Worm (Caenorhabditis elegans): ENCODE results near the gene W05B10.3.

Gene W05B10.3

ce11 chrV:12636248-12636647 is 25.3 kb downstream of the W05B10.3 start (continued):
- TF ChIP-seq aly-2 (tag; optimal IDR thresholded peaks at IDR 0.05), result no peak
- TF ChIP-seq aha-1 (tag), result peak; percentile 32
- no peak for TF ChIP-seq nhr-237 (tag; optimal IDR thresholded peaks at IDR 0.05)
- TF ChIP-seq ztf-11 (tag; optimal IDR thresholded peaks at IDR 0.05), result no peak
- no peak for TF ChIP-seq zfp-2 (tag; optimal IDR thresholded peaks at IDR 0.05)
- no peak for TF ChIP-seq egl-43 (GFP tag; IDR thresholded peaks at IDR 0.05)
- TF ChIP-seq nhr-76 (tag; optimal IDR thresholded peaks at IDR 0.05), result no peak
- TF ChIP-seq ceh-62 (tag; optimal IDR thresholded peaks at IDR 0.05), result no peak
- no peak for TF ChIP-seq lin-15B (tag; optimal IDR thresholded peaks at IDR 0.05)
- no peak for TF ChIP-seq attf-4 (tag; optimal IDR thresholded peaks at IDR 0.05)
- TF ChIP-seq tra-1 (GFP tag; IDR thresholded peaks at IDR 0.05), result 0 out of 2 replicates have a peak, but pooled peaks have one; percentile 43
- TF ChIP-seq Y105C5A.15 (GFP tag; IDR thresholded peaks at IDR 0.05), result no peak
- TF ChIP-seq T20F7.1 (GFP tag; optimal IDR thresholded peaks at IDR 0.05), result no peak
- TF ChIP-seq daf-12 (tag; optimal IDR thresholded peaks at IDR 0.05), result no peak
- no peak for TF ChIP-seq ceh-32 (tag; optimal IDR thresholded peaks at IDR 0.05; ENCODE audit: poor library complexity)
- TF ChIP-seq spr-1 (tag; optimal IDR thresholded peaks at IDR 0.05), result no peak
- no peak for TF ChIP-seq T26A8.4 (GFP tag; IDR thresholded peaks at IDR 0.05)
- TF ChIP-seq mdl-1 (tag; optimal IDR thresholded peaks at IDR 0.05), result peak in 1 of 2 experiments; percentile 20
- TF ChIP-seq saeg-2 (GFP tag; IDR thresholded peaks at IDR 0.05), result no peak
- no peak for TF ChIP-seq unc-39 (tag; optimal IDR thresholded peaks at IDR 0.05)
- no peak for TF ChIP-seq D1046.2 (GFP tag; IDR thresholded peaks at IDR 0.05)
- no peak for TF ChIP-seq rbr-2 (tag; optimal IDR thresholded peaks at IDR 0.05)
- TF ChIP-seq arid-1 (GFP tag; conservative IDR thresholded peaks at IDR 0.05), result no peak
- TF ChIP-seq tag-97 (GFP tag; IDR thresholded peaks at IDR 0.05), result no peak

- TF ChIP-seq hlh-11 (tag; optimal IDR thresholded peaks at IDR 0.05), result peak; percentile 38
- TF ChIP-seq nhr-28 (tag; optimal IDR thresholded peaks at IDR 0.05), result peak; percentile 86
- peak; percentile 76 for TF ChIP-seq nhr-77 (tag; optimal IDR thresholded peaks at IDR 0.05)
- peak; percentile 51 for TF ChIP-seq dmd-6 (GFP tag; IDR thresholded peaks at IDR 0.05)
- TF ChIP-seq dve-1 (tag; optimal IDR thresholded peaks at IDR 0.05; ENCODE audit: insufficient read depth), result peak; percentile 87
- TF ChIP-seq mdl-1 (tag; optimal IDR thresholded peaks at IDR 0.05), result peak; percentile 58 to 85
- TF ChIP-seq php-3 (GFP tag; IDR thresholded peaks at IDR 0.05), result peak; percentile 50; the same call in 1 of the 2 replicates
- TF ChIP-seq mxl-2 (GFP tag; conservative IDR thresholded peaks at IDR 0.05), result no peak
- peak; percentile 30 for TF ChIP-seq aha-1 (tag)
- no peak for TF ChIP-seq Y48G9A.11 (GFP tag; IDR thresholded peaks at IDR 0.05)
- peak; percentile 86 for TF ChIP-seq hlh-30 (tag; optimal IDR thresholded peaks at IDR 0.05; ENCODE audit: insufficient read depth)
- no peak for TF ChIP-seq daf-16 (GFP tag; optimal IDR thresholded peaks at IDR 0.05)
- peak; percentile 45 for TF ChIP-seq daf-16 (tag; optimal IDR thresholded peaks at IDR 0.05)
- no peak for TF ChIP-seq spr-3 (GFP tag; optimal IDR thresholded peaks at IDR 0.05)
- TF ChIP-seq mxl-3 (GFP tag; optimal IDR thresholded peaks at IDR 0.05), result peak; percentile 44
- no peak for TF ChIP-seq spr-1 (tag; optimal IDR thresholded peaks at IDR 0.05)
- no peak for TF ChIP-seq lin-13 (GFP tag; optimal IDR thresholded peaks at IDR 0.05)
Observed at ce11 chrV:12635218-12635617, 26.3 kb downstream of the W05B10.3 start.

ce11 chrV:12634746-12635145 is 26.8 kb downstream of the W05B10.3 start:
- TF ChIP-seq skn-1 (tag; optimal IDR thresholded peaks at IDR 0.05) (no peak), ztf-7 (tag; optimal IDR thresholded peaks at IDR 0.05) (no peak), hmg-1.1 (GFP tag; IDR thresholded peaks at IDR 0.05) (no peak), lir-3 (tag; optimal IDR thresholded peaks at IDR 0.05) (no peak), sdz-12 (GFP tag; optimal IDR thresholded peaks at IDR 0.05) (no peak), set-16 (GFP tag; IDR thresholded peaks at IDR 0.05) (no peak), dmd-8 (GFP tag; IDR thresholded peaks at IDR 0.05) (no peak), nhr-111 (GFP tag; optimal IDR thresholded peaks at IDR 0.05) (no peak), attf-4 (tag; optimal IDR thresholded peaks at IDR 0.05) (no peak), jun-1 (tag; optimal IDR thresholded peaks at IDR 0.05) (no peak), arid-1 (GFP tag; conservative IDR thresholded peaks at IDR 0.05) (no peak), ama-1 (optimal IDR thresholded peaks at IDR 0.05) (no peak), lin-13 (GFP tag; optimal IDR thresholded peaks at IDR 0.05) (no peak), dmd-9 (GFP tag; IDR thresholded peaks at IDR 0.05) (no peak), nhr-11 (tag; optimal IDR thresholded peaks at IDR 0.05) (no peak), mxl-2 (GFP tag; conservative IDR thresholded peaks at IDR 0.05) (peak; percentile 95), nhr-76 (tag; optimal IDR thresholded peaks at IDR 0.05) (no peak), nhr-48 (tag; optimal IDR thresholded peaks at IDR 0.05) (no peak), nhr-6 (tag; optimal IDR thresholded peaks at IDR 0.05) (peak; percentile 20)
